Worm (Caenorhabditis elegans) whole organism, late embryonic: Measurements from ENCODE around the gene pqn-54.

Experiments
- C08G9.2 ChIP-seq: sonication (generic microtip); optimal IDR thresholded peaks from 2 replicates; lab custom pipeline; 2016; ENCODE audit warnings: mild to moderate bottlenecking, missing genetic modification characterization, moderate library complexity, missing compliant biosample characterization
- F13H6.1 ChIP-seq: sonication (generic microtip); optimal IDR thresholded peaks from 2 replicates; lab custom pipeline; 2016; ENCODE audit warnings: missing genetic modification characterization, missing compliant biosample characterization
- ceh-18 ChIP-seq: sonication (generic microtip); optimal IDR thresholded peaks from 2 replicates; lab custom pipeline; 2016; ENCODE audit warnings: missing genetic modification characterization, missing compliant biosample characterization
- ceh-30 ChIP-seq: fragments of 150-350 bp; optimal IDR thresholded peaks from 2 replicates; lab custom pipeline; 2014; ENCODE audit warnings: missing biosample characterization, missing genetic modification characterization
- fkh-6 ChIP-seq: sonication (generic microtip); optimal IDR thresholded peaks from 2 replicates; lab custom pipeline; 2016; ENCODE audit warnings: missing genetic modification characterization, missing compliant biosample characterization
- nhr-11 ChIP-seq: fragments of 150-350 bp; optimal IDR thresholded peaks from 2 replicates; lab custom pipeline; 2014; ENCODE audit warnings: missing biosample characterization, missing genetic modification characterization
- pax-1 ChIP-seq: fragments of 150-350 bp; optimal IDR thresholded peaks from 2 replicates; lab custom pipeline; 2014; ENCODE audit warnings: missing biosample characterization, missing genetic modification characterization
- pha-4 ChIP-seq: fragments of 150-350 bp; optimal IDR thresholded peaks from 2 replicates; lab custom pipeline; 2018; ENCODE audit warnings: missing biosample characterization, missing genetic modification reagents, missing genetic modification characterization
- sox-2 ChIP-seq: fragments of 200-800 bp; sonication (Bioruptor generic); IDR thresholded peaks from 2 replicates; pipeline ENCODE4 v1.3.6; 2022; ENCODE audit warnings: missing genetic modification reagents, missing genetic modification characterization, missing compliant biosample characterization
- ztf-16 ChIP-seq: sonication (generic microtip); optimal IDR thresholded peaks from 2 replicates; lab custom pipeline; 2017; ENCODE audit warnings: missing genetic modification characterization, missing compliant biosample characterization

DNA sequence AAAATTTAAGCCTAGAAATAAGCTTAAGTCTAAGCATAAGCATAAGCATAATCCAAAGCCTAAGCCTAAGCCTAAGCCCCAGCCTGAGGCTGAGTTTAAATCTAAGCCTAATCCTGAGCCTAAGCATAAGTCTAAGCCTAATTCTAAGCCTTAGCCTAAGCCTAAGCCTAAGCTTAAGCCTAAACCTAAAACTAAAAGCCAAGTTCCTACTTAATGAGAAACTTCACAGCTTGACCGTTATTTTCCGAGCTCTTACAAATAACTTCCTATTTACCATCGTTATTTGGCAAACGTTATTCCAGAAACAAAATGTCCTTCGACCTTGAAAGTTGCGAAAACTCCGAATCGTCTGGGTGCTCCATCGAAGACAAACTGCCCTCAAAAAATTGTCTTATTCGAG lies 17.0 kb downstream of the pqn-54 start, which contains the start of gene C38C3.4:
- TF ChIP-seq ztf-16 = no peak
- no peak for TF ChIP-seq ceh-30
- no peak for TF ChIP-seq sox-2 (GFP tag; lab: Robert Waterston, UW)
- TF ChIP-seq nhr-11 (tag; lab: Kevin White, UChicago) = no peak
- no peak for TF ChIP-seq pax-1 (tag; lab: Kevin White, UChicago)
- TF ChIP-seq pha-4 (tag; lab: Kevin White, UChicago) = no peak
- TF ChIP-seq F13H6.1 = no peak
- TF ChIP-seq ceh-18 = no peak
- no peak for TF ChIP-seq fkh-6 (tag; lab: Kevin White, UChicago)
- no peak for TF ChIP-seq C08G9.2
